Fruit fly (Drosophila melanogaster) whole organism, wandering third instar larva: ENCODE measurements around the gene CG15772.

Experiments
- Abd-B ChIP-seq: fragments of >200 bp; optimal IDR thresholded peaks from 2 replicates; lab custom pipeline; 2017; ENCODE audit warnings: missing biosample characterization, missing genetic modification characterization
- CG32264 ChIP-seq: fragments of 200-800 bp; sonication (Bioruptor generic); optimal IDR thresholded peaks from 2 replicates; lab custom pipeline; 2016; ENCODE audit warnings: missing biosample characterization, missing genetic modification characterization
- CG9705 ChIP-seq: fragments of 200-800 bp; sonication (Bioruptor generic); optimal IDR thresholded peaks from 2 replicates; lab custom pipeline; 2018; ENCODE audit warnings: missing biosample characterization, mild to moderate bottlenecking, missing genetic modification characterization
- CrebA ChIP-seq: fragments of 200-800 bp; sonication (Bioruptor generic); optimal IDR thresholded peaks from 2 replicates; lab custom pipeline; 2016; ENCODE audit warnings: missing biosample characterization, mild to moderate bottlenecking, missing genetic modification characterization, borderline replicate concordance
- Dfd ChIP-seq: fragments of >200 bp; optimal IDR thresholded peaks from 2 replicates; lab custom pipeline; 2017; ENCODE audit warnings: missing biosample characterization, missing genetic modification characterization
- Dif ChIP-seq: fragments of 200-275, 200-300 bp; sonication (Bioruptor generic); optimal IDR thresholded peaks from 2 replicates; lab custom pipeline; 2018; ENCODE audit warnings: missing biosample characterization, missing genetic modification characterization; ENCODE audit not compliant: partially characterized antibody
- GATAd ChIP-seq: sonication (Bioruptor generic); optimal IDR thresholded peaks from 2 replicates; lab custom pipeline; 2016; ENCODE audit warnings: missing biosample characterization, missing genetic modification characterization
- HLH106 ChIP-seq: fragments of 200-800 bp; optimal IDR thresholded peaks from 3 replicates; lab custom pipeline; 2019; ENCODE audit warnings: missing biosample characterization, mild to moderate bottlenecking, missing genetic modification characterization, moderate library complexity
- Hnf4 ChIP-seq: fragments of 200-800 bp; sonication (Bioruptor generic); optimal IDR thresholded peaks from 2 replicates; lab custom pipeline; 2016; ENCODE audit warnings: missing biosample characterization, mild to moderate bottlenecking, missing genetic modification characterization
- Hr78 ChIP-seq: fragments of >200 bp; optimal IDR thresholded peaks from 2 replicates; lab custom pipeline; 2017; ENCODE audit warnings: missing biosample characterization, missing genetic modification characterization
- Hr83 ChIP-seq: fragments of 200-300 bp; sonication (Bioruptor generic); optimal IDR thresholded peaks from 2 replicates; lab custom pipeline; 2016; ENCODE audit warnings: missing biosample characterization, mild to moderate bottlenecking, missing genetic modification characterization, moderate library complexity; ENCODE audit not compliant: poor library complexity, severe bottlenecking
- Jra ChIP-seq: sonication (Bioruptor generic); optimal IDR thresholded peaks from 2 replicates; lab custom pipeline; 2016; ENCODE audit warnings: missing biosample characterization, missing genetic modification characterization
- Mio ChIP-seq: sonication (Bioruptor generic); optimal IDR thresholded peaks from 2 replicates; lab custom pipeline; 2016; ENCODE audit warnings: missing biosample characterization, missing genetic modification characterization
- Myc ChIP-seq: fragments of >200 bp; optimal IDR thresholded peaks from 2 replicates; lab custom pipeline; 2017
- N ChIP-seq: fragments of >200 bp; optimal IDR thresholded peaks from 2 replicates; lab custom pipeline; 2018; ENCODE audit warnings: missing biosample characterization, missing external identifiers, missing genetic modification characterization
- OdsH ChIP-seq: fragments of 200-800 bp; sonication (Bioruptor generic); optimal IDR thresholded peaks from 2 replicates; lab custom pipeline; 2016; ENCODE audit warnings: missing biosample characterization, mild to moderate bottlenecking, missing genetic modification characterization
- Rel ChIP-seq, 2 experiments: fragments of 200-800 bp; sonication (Bioruptor generic) in 1 of 2; optimal IDR thresholded peaks; 2 replicates in 1 of 2; 3 replicates in 1 of 2; lab custom pipeline; 2016 to 2019; ENCODE audit warnings: mild to moderate bottlenecking in 2 of 2, missing biosample characterization in 2 of 2, missing genetic modification characterization in 2 of 2, moderate library complexity in 1 of 2
- Sp1 ChIP-seq: fragments of 200-800 bp; sonication (Bioruptor generic); optimal IDR thresholded peaks from 3 replicates; lab custom pipeline; 2019; ENCODE audit warnings: missing biosample characterization, mild to moderate bottlenecking, missing genetic modification characterization, moderate library complexity
- Vsx2 ChIP-seq: fragments of 200-300, 225-300 bp; sonication (Bioruptor generic); optimal IDR thresholded peaks from 2 replicates; lab custom pipeline; 2018; ENCODE audit warnings: missing biosample characterization, missing genetic modification characterization; ENCODE audit not compliant: partially characterized antibody
- br ChIP-seq: fragments of 200-800 bp; sonication (Bioruptor generic); optimal IDR thresholded peaks from 2 replicates; lab custom pipeline; 2016; ENCODE audit warnings: missing biosample characterization, missing genetic modification characterization
- brk ChIP-seq: fragments of 200-800 bp; sonication (Bioruptor generic); optimal IDR thresholded peaks from 2 replicates; lab custom pipeline; 2016; ENCODE audit warnings: missing biosample characterization, mild to moderate bottlenecking, missing genetic modification characterization
- dl ChIP-seq, 2 experiments: fragments of 175-275, 200-275 bp in 1 of 2; fragments of 200-275 bp in 1 of 2; sonication (Bioruptor generic); optimal IDR thresholded peaks; lab custom pipeline; 2018; ENCODE audit warnings: mild to moderate bottlenecking in 2 of 2, missing biosample characterization in 2 of 2, missing genetic modification characterization in 2 of 2, moderate library complexity in 2 of 2; ENCODE audit not compliant: partially characterized antibody in 2 of 2, insufficient read depth in 1 of 2
- dmrt93B ChIP-seq: fragments of 200-800 bp; sonication (Bioruptor generic); optimal IDR thresholded peaks from 2 replicates; lab custom pipeline; 2018; ENCODE audit warnings: missing biosample characterization, mild to moderate bottlenecking, missing genetic modification characterization
- dsf ChIP-seq: sonication (Bioruptor generic); optimal IDR thresholded peaks from 2 replicates; lab custom pipeline; 2016; ENCODE audit warnings: missing biosample characterization, missing genetic modification characterization, borderline replicate concordance
- ey ChIP-seq: fragments of 200-800 bp; sonication (Bioruptor generic); optimal IDR thresholded peaks from 2 replicates; lab custom pipeline; 2016; ENCODE audit warnings: missing biosample characterization, missing genetic modification characterization
- foxo ChIP-seq, 2 experiments: fragments of 200-800 bp; sonication (Bioruptor generic); optimal IDR thresholded peaks; 2 replicates in 1 of 2; 3 replicates in 1 of 2; lab custom pipeline; 2016 to 2017; ENCODE audit warnings: missing biosample characterization in 2 of 2, missing genetic modification characterization in 2 of 2
- fru ChIP-seq: fragments of 200-800 bp; sonication (Bioruptor generic); optimal IDR thresholded peaks from 3 replicates; lab custom pipeline; 2016; ENCODE audit warnings: missing biosample characterization, mild to moderate bottlenecking, missing genetic modification characterization
- h ChIP-seq: fragments of 200-800 bp; sonication (Bioruptor generic); optimal IDR thresholded peaks from 3 replicates; lab custom pipeline; 2016; ENCODE audit warnings: missing biosample characterization, mild to moderate bottlenecking, missing genetic modification characterization
- jim ChIP-seq: fragments of 175-275, 200-325 bp; sonication (Bioruptor generic); optimal IDR thresholded peaks from 2 replicates; lab custom pipeline; 2016; ENCODE audit warnings: missing biosample characterization, mild to moderate bottlenecking, missing genetic modification characterization
- lola ChIP-seq: fragments of >200 bp; optimal IDR thresholded peaks from 2 replicates; lab custom pipeline; 2017; ENCODE audit warnings: missing biosample characterization, missing genetic modification characterization
- pan ChIP-seq: fragments of >200 bp; optimal IDR thresholded peaks from 2 replicates; lab custom pipeline; 2017
- psq ChIP-seq: fragments of 200-800 bp; sonication (Bioruptor generic); optimal IDR thresholded peaks from 3 replicates; lab custom pipeline; 2017; ENCODE audit warnings: missing biosample characterization, mild to moderate bottlenecking, missing genetic modification characterization, moderate library complexity
- rgr ChIP-seq: fragments of 200-800 bp; sonication (Bioruptor generic); optimal IDR thresholded peaks from 3 replicates; lab custom pipeline; 2016; ENCODE audit warnings: missing biosample characterization, mild to moderate bottlenecking, missing genetic modification characterization
- sage ChIP-seq: fragments of 200-800 bp; sonication (Bioruptor generic); optimal IDR thresholded peaks from 2 replicates; lab custom pipeline; 2016; ENCODE audit warnings: missing biosample characterization, mild to moderate bottlenecking, missing genetic modification characterization
- sv ChIP-seq: fragments of 200-800 bp; sonication (Bioruptor generic); optimal IDR thresholded peaks from 3 replicates; lab custom pipeline; 2016; ENCODE audit warnings: missing biosample characterization, missing genetic modification characterization
- tai ChIP-seq: sonication (Bioruptor generic); optimal IDR thresholded peaks from 2 replicates; lab custom pipeline; 2016; ENCODE audit warnings: missing biosample characterization, missing genetic modification characterization
- usp ChIP-seq: fragments of >200 bp; optimal IDR thresholded peaks from 2 replicates; lab custom pipeline; 2017; ENCODE audit warnings: missing biosample characterization, missing genetic modification characterization
- woc ChIP-seq: sonication (Bioruptor generic); optimal IDR thresholded peaks from 2 replicates; lab custom pipeline; 2016; ENCODE audit warnings: missing biosample characterization, mild to moderate bottlenecking, missing genetic modification characterization

CG15772 gene

DNA sequence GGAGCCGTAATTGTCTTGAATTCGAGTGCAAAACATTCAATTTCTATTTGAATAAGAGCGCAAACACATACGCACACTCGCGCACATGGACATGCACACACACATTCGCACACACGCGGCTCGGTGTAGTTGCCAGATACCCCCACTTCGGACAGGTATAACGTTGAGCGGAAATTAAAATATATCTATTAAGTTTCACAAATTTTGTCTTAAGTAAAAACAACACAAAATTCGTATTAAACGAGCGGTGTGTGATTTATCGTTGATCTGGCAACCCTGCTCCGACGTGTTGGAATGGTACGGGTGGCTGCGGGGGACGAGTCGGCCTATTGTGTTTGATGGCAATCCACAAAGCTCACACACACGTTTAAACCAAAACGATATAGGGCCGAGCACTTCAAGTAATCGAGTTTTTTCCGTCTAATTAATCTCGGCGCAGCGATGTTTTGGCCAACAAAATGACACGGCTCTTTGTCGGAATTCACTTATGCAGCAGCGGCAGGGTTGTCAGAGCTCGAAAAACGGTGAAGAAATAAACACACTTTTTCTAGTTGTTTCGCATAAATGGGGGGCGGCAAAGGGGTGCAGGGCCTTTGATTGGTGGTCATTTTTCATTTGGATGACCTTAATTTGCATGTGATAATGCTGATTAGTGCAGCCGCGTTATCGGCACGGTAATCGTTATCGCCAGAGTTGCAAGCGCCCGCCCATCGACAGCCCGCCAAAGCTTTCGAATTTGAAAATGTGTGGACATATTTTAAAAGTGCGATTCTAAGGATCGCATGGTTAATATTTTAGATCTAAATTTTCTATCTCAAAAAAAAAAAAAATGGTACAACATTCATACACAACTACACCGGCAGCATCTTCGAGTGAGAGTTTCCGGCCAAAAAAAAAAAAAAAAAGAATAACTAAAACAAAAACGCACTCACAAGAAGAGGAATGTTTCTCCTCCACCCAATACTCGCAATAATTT, 5.9 kb upstream of the CG15772 start (continued):
- peak; percentile 83 for TF ChIP-seq fru (GFP tag; lab: Kevin White, UChicago)
- peak; percentile 86 for TF ChIP-seq br
- no peak for TF ChIP-seq Hr78 (GFP tag; lab: Kevin White, UChicago)
- peak in 1 of 2 experiments; percentile 88 for TF ChIP-seq foxo (GFP tag; optimal IDR thresholded peaks at IDR 0.05; lab: Kevin White, UChicago)
- no peak for TF ChIP-seq Abd-B

DNA sequence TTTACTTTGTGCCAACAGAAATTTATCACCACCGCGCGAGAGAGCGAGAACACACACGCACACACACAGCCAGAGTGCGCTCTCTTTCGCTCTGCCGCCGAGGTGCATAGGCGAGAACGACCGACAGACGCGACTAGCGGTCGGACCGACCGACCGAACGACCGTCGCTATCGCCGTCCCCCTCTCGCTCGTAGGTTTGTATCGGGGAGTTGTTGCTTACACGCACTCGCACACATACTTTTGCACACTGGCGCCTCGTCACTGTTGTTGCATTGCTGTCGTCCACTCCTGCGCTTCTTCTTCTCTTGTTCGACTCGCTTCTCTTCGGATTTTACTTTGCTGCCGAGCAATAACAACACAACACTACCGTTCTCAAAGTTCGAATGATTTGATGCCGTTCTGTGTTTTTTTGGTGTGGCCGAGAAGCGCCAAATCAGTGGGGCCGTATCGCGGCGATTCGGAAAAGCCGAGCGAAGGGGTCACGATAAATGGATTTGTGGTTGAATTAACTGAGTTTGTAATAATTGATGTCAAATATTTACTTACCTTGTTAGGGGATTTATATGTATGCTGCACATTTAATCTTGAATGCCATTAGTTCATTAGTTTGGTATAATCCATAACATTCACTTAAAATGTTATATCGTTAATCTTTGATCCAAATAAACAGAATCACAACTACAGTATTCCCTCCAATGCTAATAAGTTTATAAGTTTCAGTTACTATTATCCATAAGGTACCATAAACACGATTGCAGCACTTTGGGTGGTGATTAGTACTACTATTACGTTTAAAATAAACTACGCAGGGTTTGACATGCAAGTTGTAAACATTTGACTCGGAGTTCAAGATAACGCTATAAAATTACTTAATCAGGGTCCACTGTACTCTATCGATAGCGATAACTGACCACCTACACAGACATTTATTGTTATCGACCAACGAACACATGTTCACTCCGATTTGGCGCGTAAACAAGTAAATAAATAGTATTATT, 4.9 kb upstream of the CG15772 start, which contains the start of the genes IntS6 and Rtel1:
TSS of gene IntS6 (minus strand) at position 391 of the 998 bp plus-strand sequence.
TSS of gene Rtel1 (plus strand) at position 884 of the 998 bp plus-strand sequence.
- peak; percentile 35 for TF ChIP-seq jim
- peak; percentile 71 for TF ChIP-seq Dif (GFP tag; lab: Kevin White, UChicago)
- TF ChIP-seq Hnf4 (GFP tag; lab: Kevin White, UChicago), result peak; percentile 88
- peak; percentile 73 for TF ChIP-seq brk
- peak; percentile 82 for TF ChIP-seq dmrt93B (GFP tag; lab: Kevin White, UChicago)
- TF ChIP-seq sv (GFP tag; lab: Kevin White, UChicago), result peak; percentile 83
- peak; percentile 33 to 79 for TF ChIP-seq dl (GFP tag; optimal IDR thresholded peaks at IDR 0.05; lab: Kevin White, UChicago; ENCODE audit: insufficient read depth in 1 of 2, partially characterized antibody in 2 of 2)
- peak; percentile 81 for TF ChIP-seq OdsH (GFP tag; lab: Kevin White, UChicago)
- peak; percentile 75 for TF ChIP-seq Hr83 (GFP tag; lab: Kevin White, UChicago)
- no peak for TF ChIP-seq pan (lab: Kevin White, UChicago)
- peak; percentile 75 for TF ChIP-seq Jra (GFP tag; lab: Kevin White, UChicago)
- peak; percentile 86 for TF ChIP-seq CG32264 (GFP tag; lab: Kevin White, UChicago)
- no peak for TF ChIP-seq Myc (lab: Kevin White, UChicago)
- no peak for TF ChIP-seq Dfd
- TF ChIP-seq Sp1 (GFP tag; lab: Kevin White, UChicago), result peak; percentile 91
- TF ChIP-seq foxo (GFP tag; optimal IDR thresholded peaks at IDR 0.05; lab: Kevin White, UChicago), result peak; percentile 58 to 94
- TF ChIP-seq psq (GFP tag; lab: Kevin White, UChicago), result peak; percentile 82
- TF ChIP-seq dsf (GFP tag; lab: Kevin White, UChicago), result peak; percentile 56
- TF ChIP-seq CG9705 (GFP tag; lab: Kevin White, UChicago), result peak; percentile 94
- TF ChIP-seq fru (GFP tag; lab: Kevin White, UChicago), result peak; percentile 91
- TF ChIP-seq ey (GFP tag; lab: Kevin White, UChicago), result peak; percentile 93
- TF ChIP-seq Abd-B, result no peak
- TF ChIP-seq HLH106, result peak; percentile 95
- no peak for TF ChIP-seq lola
- TF ChIP-seq GATAd (GFP tag; lab: Kevin White, UChicago), result peak; percentile 44
- no peak for TF ChIP-seq Vsx2 (GFP tag; lab: Kevin White, UChicago)
- TF ChIP-seq CrebA (GFP tag; lab: Kevin White, UChicago), result no peak
- peak; percentile 88 for TF ChIP-seq sage (GFP tag; lab: Kevin White, UChicago)
- peak; percentile 95 for TF ChIP-seq woc (GFP tag; lab: Kevin White, UChicago)
- peak; percentile 87 for TF ChIP-seq br
- TF ChIP-seq rgr (GFP tag; lab: Kevin White, UChicago), result peak; percentile 88
- no peak for TF ChIP-seq N
- peak; percentile 92 for TF ChIP-seq h (GFP tag; lab: Kevin White, UChicago)
- TF ChIP-seq Hr78 (GFP tag; lab: Kevin White, UChicago), result no peak
- no peak for TF ChIP-seq tai
- no peak for TF ChIP-seq usp (GFP tag; lab: Kevin White, UChicago)
- TF ChIP-seq Mio (GFP tag; lab: Kevin White, UChicago), result peak; percentile 42
- TF ChIP-seq Rel (GFP tag; optimal IDR thresholded peaks at IDR 0.05; lab: Kevin White, UChicago), result no peak
- TF ChIP-seq Rel (tag; optimal IDR thresholded peaks at IDR 0.05; lab: Kevin White, UChicago), result peak; percentile 71
